Worm (Caenorhabditis elegans): ENCODE measurements around the gene Y17D7C.1.

ce11 chrV:18753036-18753435 is 46.7 kb downstream of the Y17D7C.1 start, which contains the start of gene F11D11.6:
- TF ChIP-seq unc-130 (GFP tag; optimal IDR thresholded peaks at IDR 0.05) (no peak), sptf-2 (GFP tag; optimal IDR thresholded peaks at IDR 0.05) (no peak), hmg-1.2 (GFP tag; IDR thresholded peaks at IDR 0.05) (no peak), ekl-4 (GFP tag; IDR thresholded peaks at IDR 0.05) (no peak), lsy-27 (tag; optimal IDR thresholded peaks at IDR 0.05; ENCODE audit: borderline replicate concordance, insufficient read depth) (no peak)
